Fruit fly (Drosophila melanogaster) whole organism, embryonic: Measurements from ENCODE around the gene CG5641.

ENCODE experiments used
- BEAF-32 ChIP-seq: fragments of 200-800 bp; sonication (Bioruptor generic); optimal IDR thresholded peaks from 3 replicates; lab custom pipeline; 2017; ENCODE audit warnings: missing biosample characterization, missing genetic modification characterization, mild to moderate bottlenecking, moderate library complexity, missing genetic modification reagents
- Bgb ChIP-seq: fragments of 200-800 bp; sonication (Bioruptor generic); IDR thresholded peaks from 2 replicates; pipeline ENCODE4 v1.3.6; 2022; ENCODE audit warnings: missing biosample characterization, missing genetic modification characterization; ENCODE audit not compliant: partially characterized antibody
- C15 ChIP-seq: fragments of 200-800 bp; sonication (Bioruptor generic); IDR thresholded peaks from 3 replicates; pipeline ENCODE4 v1.3.6; 2022; ENCODE audit warnings: missing biosample characterization, missing genetic modification characterization
- CG10543 ChIP-seq: fragments of 200-800 bp; sonication (Bioruptor generic); optimal IDR thresholded peaks from 3 replicates; lab custom pipeline; 2017; ENCODE audit warnings: missing biosample characterization, mild to moderate bottlenecking, missing genetic modification characterization, moderate library complexity
- CG1233 ChIP-seq: fragments of 200-800 bp; sonication (Bioruptor generic); optimal IDR thresholded peaks from 4 replicates; lab custom pipeline; 2018; ENCODE audit warnings: missing biosample characterization, mild to moderate bottlenecking, missing genetic modification characterization
- CG13424 ChIP-seq: fragments of 200-800 bp; sonication (Bioruptor generic); optimal IDR thresholded peaks from 2 replicates; lab custom pipeline; 2019; ENCODE audit warnings: missing biosample characterization, mild to moderate bottlenecking, missing genetic modification characterization, moderate library complexity
- CG15514 ChIP-seq: fragments of 200-800 bp; sonication (Bioruptor generic); optimal IDR thresholded peaks from 3 replicates; lab custom pipeline; 2017; ENCODE audit warnings: missing biosample characterization, missing genetic modification characterization, mild to moderate bottlenecking, moderate library complexity, missing genetic modification reagents
- CG1603 ChIP-seq: fragments of 200-800 bp; sonication (Bioruptor generic); optimal IDR thresholded peaks from 2 replicates; lab custom pipeline; 2019; ENCODE audit warnings: missing biosample characterization, mild to moderate bottlenecking, missing genetic modification characterization, moderate library complexity
- CG17829 ChIP-seq: fragments of 200-800 bp; optimal IDR thresholded peaks from 2 replicates; lab custom pipeline; 2019; ENCODE audit warnings: missing biosample characterization, mild to moderate bottlenecking, missing genetic modification characterization, moderate library complexity
- CG18011 ChIP-seq: fragments of 200-800 bp; sonication (Bioruptor generic); optimal IDR thresholded peaks from 2 replicates; lab custom pipeline; 2017; ENCODE audit warnings: missing biosample characterization, missing genetic modification characterization, mild to moderate bottlenecking, moderate library complexity, missing genotype
- CG2116 ChIP-seq: fragments of 200-800 bp; sonication (Bioruptor generic); optimal IDR thresholded peaks from 3 replicates; lab custom pipeline; 2018; ENCODE audit warnings: missing biosample characterization, mild to moderate bottlenecking, missing genetic modification characterization
- CG30403 ChIP-seq: fragments of 200-800 bp; sonication (Bioruptor generic); optimal IDR thresholded peaks from 3 replicates; lab custom pipeline; 2016; ENCODE audit warnings: missing biosample characterization, missing genetic modification characterization
- CG3281 ChIP-seq: fragments of 200-800 bp; sonication (Bioruptor generic); optimal IDR thresholded peaks from 3 replicates; lab custom pipeline; 2017; ENCODE audit warnings: missing biosample characterization, mild to moderate bottlenecking, missing genetic modification characterization
- CG34376 ChIP-seq: fragments of 200-800 bp; sonication (Bioruptor generic); optimal IDR thresholded peaks from 2 replicates; lab custom pipeline; 2018; ENCODE audit warnings: missing biosample characterization, mild to moderate bottlenecking, missing genetic modification characterization
- CG3847 ChIP-seq: fragments of 200-800 bp; sonication (Bioruptor generic); IDR thresholded peaks from 2 replicates; pipeline ENCODE4 v1.3.6; 2022; ENCODE audit warnings: missing biosample characterization, missing genetic modification characterization
- CG4328 ChIP-seq: fragments of 200-800 bp; sonication (Bioruptor generic); optimal IDR thresholded peaks from 3 replicates; lab custom pipeline; 2017; ENCODE audit warnings: missing biosample characterization, missing genetic modification reagents, missing genetic modification characterization
- CG4854 ChIP-seq: fragments of 200-800 bp; sonication (Bioruptor generic); optimal IDR thresholded peaks from 2 replicates; lab custom pipeline; 2016; ENCODE audit warnings: missing biosample characterization, missing genetic modification characterization, inconsistent platforms
- CG6854 ChIP-seq: fragments of 200-800 bp; sonication (Bioruptor generic); optimal IDR thresholded peaks from 3 replicates; lab custom pipeline; 2017; ENCODE audit warnings: missing biosample characterization, mild to moderate bottlenecking, missing genetic modification characterization
- CG7556 ChIP-seq: fragments of 200-800 bp; sonication (Bioruptor generic); optimal IDR thresholded peaks from 2 replicates; lab custom pipeline; 2017; ENCODE audit warnings: missing biosample characterization, mild to moderate bottlenecking, missing genetic modification characterization
- CG9437 ChIP-seq: fragments of 200-800 bp; sonication (Bioruptor generic); optimal IDR thresholded peaks from 2 replicates; lab custom pipeline; 2018; ENCODE audit warnings: missing biosample characterization, mild to moderate bottlenecking, missing genetic modification characterization
- CTCF ChIP-seq: fragments of 200-800 bp; sonication (Bioruptor generic); optimal IDR thresholded peaks from 2 replicates; lab custom pipeline; 2017; ENCODE audit warnings: missing biosample characterization, mild to moderate bottlenecking, missing genetic modification characterization, moderate library complexity
- GATAe ChIP-seq: fragments of 200-800 bp; sonication (Bioruptor generic); conservative IDR thresholded peaks from 2 replicates; pipeline ENCODE4 v1.3.6; 2022; ENCODE audit warnings: missing biosample characterization, missing genetic modification characterization
- Gug ChIP-seq: fragments of 200-800 bp; sonication (Bioruptor generic); IDR thresholded peaks from 4 replicates; pipeline ENCODE4 v1.3.6; 2022; ENCODE audit warnings: missing biosample characterization, missing genetic modification characterization
- Hsf ChIP-seq: fragments of 200-800 bp; sonication (Bioruptor generic); optimal IDR thresholded peaks from 3 replicates; lab custom pipeline; 2016; ENCODE audit warnings: missing biosample characterization, missing genetic modification characterization
- Mrtf ChIP-seq: fragments of 200-800 bp; sonication (Bioruptor generic); IDR thresholded peaks from 3 replicates; pipeline ENCODE4 v1.3.6; 2022; ENCODE audit warnings: missing biosample characterization, missing genetic modification characterization
- Ptx1 ChIP-seq: fragments of 200-800 bp; sonication (Bioruptor generic); IDR thresholded peaks from 2 replicates; pipeline ENCODE4 v1.3.6; 2022; ENCODE audit warnings: missing biosample characterization, missing genetic modification characterization
- Sin3A ChIP-seq: fragments of >200 bp; optimal IDR thresholded peaks from 2 replicates; lab custom pipeline; 2018
- Spps ChIP-seq: fragments of 200-800 bp; sonication (Bioruptor generic); optimal IDR thresholded peaks from 2 replicates; lab custom pipeline; 2018; ENCODE audit warnings: missing biosample characterization, mild to moderate bottlenecking, missing genetic modification characterization
- Usf ChIP-seq: fragments of 200-800 bp; sonication (Bioruptor generic); optimal IDR thresholded peaks from 2 replicates; lab custom pipeline; 2017; ENCODE audit warnings: missing genotype, missing biosample characterization, missing genetic modification characterization
- YL-1 ChIP-seq: fragments of 200-800 bp; sonication (Bioruptor generic); optimal IDR thresholded peaks from 3 replicates; lab custom pipeline; 2017; ENCODE audit warnings: missing biosample characterization, mild to moderate bottlenecking, missing genetic modification characterization
- amos ChIP-seq: fragments of 200-800 bp; sonication (Bioruptor generic); IDR thresholded peaks from 2 replicates; pipeline ENCODE4 v1.3.6; 2022; ENCODE audit warnings: missing biosample characterization, missing genetic modification characterization; ENCODE audit not compliant: partially characterized antibody
- cg ChIP-seq: fragments of 200-800 bp; sonication (Bioruptor generic); optimal IDR thresholded peaks from 3 replicates; lab custom pipeline; 2019; ENCODE audit warnings: missing biosample characterization, mild to moderate bottlenecking, missing genetic modification characterization, moderate library complexity
- croc ChIP-seq: fragments of 200-800 bp; sonication (Bioruptor generic); conservative IDR thresholded peaks from 3 replicates; pipeline ENCODE4 v1.3.6; 2022; ENCODE audit warnings: missing biosample characterization, missing genetic modification characterization
- ftz-f1 ChIP-seq: fragments of 200-800 bp; sonication (Bioruptor generic); optimal IDR thresholded peaks from 2 replicates; lab custom pipeline; 2016; ENCODE audit warnings: missing biosample characterization, missing genetic modification characterization
- gsb ChIP-seq: fragments of 200-800 bp; sonication (Bioruptor generic); IDR thresholded peaks from 2 replicates; pipeline ENCODE4 v1.3.6; 2022; ENCODE audit warnings: missing biosample characterization, missing genetic modification characterization
- her ChIP-seq: fragments of 200-800 bp; sonication (Bioruptor generic); optimal IDR thresholded peaks from 2 replicates; lab custom pipeline; 2016; ENCODE audit warnings: missing biosample characterization, missing genetic modification characterization
- ind ChIP-seq: fragments of 200-800 bp; sonication (Bioruptor generic); optimal IDR thresholded peaks from 3 replicates; lab custom pipeline; 2016; ENCODE audit warnings: missing biosample characterization, missing genetic modification characterization
- lola ChIP-seq, 3 experiments: fragments of >200 bp in 2 of 3; fragments of 200-800 bp in 1 of 3; sonication (Bioruptor generic) in 1 of 3; optimal IDR thresholded peaks; 2 replicates each; lab custom pipeline; 2017 to 2019; ENCODE audit warnings: missing biosample characterization in 3 of 3, missing genetic modification characterization in 3 of 3, mild to moderate bottlenecking in 1 of 3, moderate library complexity in 1 of 3
- mam ChIP-seq: fragments of 200-800 bp; sonication (Bioruptor generic); optimal IDR thresholded peaks from 3 replicates; lab custom pipeline; 2016; ENCODE audit warnings: missing biosample characterization, missing genetic modification characterization
- mirr ChIP-seq: fragments of 200-800 bp; sonication (Bioruptor generic); optimal IDR thresholded peaks from 3 replicates; lab custom pipeline; 2018; ENCODE audit warnings: missing biosample characterization, mild to moderate bottlenecking, missing genetic modification characterization
- nmo ChIP-seq: fragments of 200-800 bp; sonication (Bioruptor generic); optimal IDR thresholded peaks from 2 replicates; lab custom pipeline; 2018; ENCODE audit warnings: missing biosample characterization, mild to moderate bottlenecking, missing genetic modification characterization, moderate library complexity
- otp ChIP-seq: fragments of 200-800 bp; sonication (Bioruptor generic); IDR thresholded peaks from 3 replicates; pipeline ENCODE4, ENCODE4 v1.3.6; 2022; ENCODE audit warnings: missing biosample characterization, missing genetic modification characterization
- sc ChIP-seq, 3 experiments: fragments of >200 bp in 2 of 3; fragments of 200-800 bp in 1 of 3; sonication (Bioruptor generic) in 1 of 3; optimal IDR thresholded peaks; 2 replicates in 2 of 3; 3 replicates in 1 of 3; lab custom pipeline; 2017; ENCODE audit warnings: mild to moderate bottlenecking in 1 of 3, missing biosample characterization in 1 of 3, missing genetic modification characterization in 1 of 3, missing genetic modification reagents in 1 of 3
- sd ChIP-seq: fragments of 200-800 bp; sonication (Bioruptor generic); optimal IDR thresholded peaks from 3 replicates; lab custom pipeline; 2018; ENCODE audit warnings: missing biosample characterization, mild to moderate bottlenecking, missing genetic modification characterization, moderate library complexity
- sisA ChIP-seq: fragments of 200-800 bp; sonication (Bioruptor generic); IDR thresholded peaks from 2 replicates; pipeline ENCODE4 v1.3.6; 2022; ENCODE audit warnings: missing biosample characterization, missing genetic modification characterization
- ssp ChIP-seq: fragments of 200-800 bp; sonication (Bioruptor generic); IDR thresholded peaks from 2 replicates; pipeline ENCODE4 v1.3.6; 2022; ENCODE audit warnings: missing biosample characterization, missing genetic modification characterization
- tna ChIP-seq: fragments of 200-800 bp; sonication (Bioruptor generic); IDR thresholded peaks from 2 replicates; pipeline ENCODE4 v1.3.6; 2022; ENCODE audit warnings: missing biosample characterization, missing genetic modification characterization; ENCODE audit not compliant: partially characterized antibody
- toy ChIP-seq: fragments of 200-800 bp; sonication (Bioruptor generic); IDR thresholded peaks from 2 replicates; pipeline ENCODE4 v1.3.6; 2022; ENCODE audit warnings: missing biosample characterization, missing genetic modification characterization
- usp ChIP-seq: fragments of >200 bp; optimal IDR thresholded peaks from 2 replicates; lab custom pipeline; 2017; ENCODE audit warnings: missing biosample characterization, missing genetic modification characterization
- zf30C ChIP-seq: fragments of 200-800 bp; sonication (Bioruptor generic); optimal IDR thresholded peaks from 3 replicates; lab custom pipeline; 2018; ENCODE audit warnings: missing biosample characterization, mild to moderate bottlenecking, missing genetic modification characterization
- zfh2 ChIP-seq: fragments of 200-800 bp; sonication (Bioruptor generic); optimal IDR thresholded peaks from 2 replicates; lab custom pipeline; 2016; ENCODE audit warnings: missing biosample characterization, missing genetic modification characterization

The CG5641 gene

DNA sequence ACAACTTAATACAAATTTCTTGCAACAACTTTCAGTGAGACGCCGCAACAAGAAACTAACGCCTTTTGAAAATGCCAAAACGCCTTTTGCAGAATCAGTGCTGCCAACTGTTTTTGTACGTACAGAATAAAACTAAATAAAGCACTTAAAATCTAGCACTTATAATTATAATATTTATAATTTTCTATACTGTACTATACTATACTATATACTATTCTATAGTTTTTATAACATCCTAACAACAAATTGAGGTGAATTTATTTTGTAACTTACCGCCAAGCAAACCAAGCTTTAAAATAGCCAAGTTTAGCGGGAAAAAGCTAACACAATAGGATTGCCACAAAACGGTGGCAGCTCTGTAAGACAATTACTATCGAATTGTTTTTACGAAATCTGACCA is 4.7 kb upstream of the CG5641 start, which contains the start of the genes Aos1 and Srlp (continued):
- TF ChIP-seq ssp (GFP tag; lab: Robert Waterston, UW), result no peak
- peak; percentile 9 for TF ChIP-seq Usf (GFP tag; lab: Kevin White, UChicago)
- peak; percentile 1; the same call in 1 of the 4 replicates for TF ChIP-seq Gug (GFP tag; lab: Robert Waterston, UW)
- no peak for TF ChIP-seq Spps
- TF ChIP-seq GATAe (GFP tag; lab: Robert Waterston, UW), result no peak
- no peak for TF ChIP-seq CG4854 (GFP tag; lab: Kevin White, UChicago)
- peak; percentile 45 for TF ChIP-seq CG1233 (GFP tag; lab: Kevin White, UChicago)
- peak; percentile 59 for TF ChIP-seq CG2116
- peak; percentile 15 for TF ChIP-seq mam (GFP tag; lab: Kevin White, UChicago)
- TF ChIP-seq lola (GFP tag; optimal IDR thresholded peaks at IDR 0.05; lab: Kevin White, UChicago), result peak in 1 of 3 experiments; percentile 56
- TF ChIP-seq CG34376, result peak; percentile 17
- no peak for TF ChIP-seq ftz-f1
- TF ChIP-seq cg (GFP tag; lab: Kevin White, UChicago), result no peak
- TF ChIP-seq YL-1 (GFP tag; lab: Kevin White, UChicago), result peak; percentile 63
- TF ChIP-seq CG1603, result peak; percentile 9
- TF ChIP-seq Hsf (GFP tag; lab: Kevin White, UChicago), result no peak
- TF ChIP-seq CG4328, result peak; percentile 12
- peak; percentile 66 for TF ChIP-seq CG17829 (tag; lab: Kevin White, UChicago)
- TF ChIP-seq CG10543 (GFP tag; lab: Kevin White, UChicago), result peak; percentile 41
- TF ChIP-seq ind (GFP tag; lab: Kevin White, UChicago), result peak; percentile 56
- no peak for TF ChIP-seq her
- TF ChIP-seq CG3847 (GFP tag; lab: Robert Waterston, UW), result peak; percentile 55; the same call in 1 of the 2 replicates
- peak; percentile 18 for TF ChIP-seq zfh2 (GFP tag; lab: Kevin White, UChicago)
- peak; percentile 61 for TF ChIP-seq BEAF-32 (GFP tag; lab: Kevin White, UChicago)
- TF ChIP-seq toy (GFP tag; lab: Robert Waterston, UW), result no peak
- TF ChIP-seq CG7556 (GFP tag; lab: Kevin White, UChicago), result peak; percentile 40
- no peak for TF ChIP-seq sisA (GFP tag; lab: Robert Waterston, UW)
- peak; percentile 73 for TF ChIP-seq CG13424 (tag; lab: Kevin White, UChicago)
- TF ChIP-seq CG18011 (GFP tag; lab: Kevin White, UChicago), result peak; percentile 11
- TF ChIP-seq nmo (GFP tag; lab: Kevin White, UChicago), result peak; percentile 77
- TF ChIP-seq sc (optimal IDR thresholded peaks at IDR 0.05; lab: Kevin White, UChicago), result no peak
- TF ChIP-seq sc (GFP tag; optimal IDR thresholded peaks at IDR 0.05; lab: Kevin White, UChicago), result peak; percentile 1
- peak; percentile 12; the same call in 1 of the 2 replicates for TF ChIP-seq amos (GFP tag; lab: Robert Waterston, UW)
- TF ChIP-seq croc, result no peak
- peak; percentile 58 for TF ChIP-seq sd (tag; lab: Kevin White, UChicago)
- no peak for TF ChIP-seq C15 (GFP tag; lab: Robert Waterston, UW)
- TF ChIP-seq Bgb (GFP tag; lab: Robert Waterston, UW), result no peak
- no peak for TF ChIP-seq zf30C (GFP tag; lab: Kevin White, UChicago)
- TF ChIP-seq CTCF (GFP tag; lab: Kevin White, UChicago), result peak; percentile 40
- TF ChIP-seq CG6854, result no peak
- no peak for TF ChIP-seq Mrtf (GFP tag; lab: Robert Waterston, UW)
- peak; percentile 51 for TF ChIP-seq CG9437 (GFP tag; lab: Kevin White, UChicago)
- no peak for TF ChIP-seq tna (GFP tag; lab: Robert Waterston, UW)
- no peak for TF ChIP-seq usp (GFP tag; lab: Kevin White, UChicago)
- TF ChIP-seq mirr (GFP tag; lab: Kevin White, UChicago), result no peak
- TF ChIP-seq Ptx1 (GFP tag; lab: Robert Waterston, UW), result peak; percentile 46
- TF ChIP-seq CG30403, result peak; percentile 73
- peak; percentile 50 for TF ChIP-seq CG3281 (GFP tag; lab: Kevin White, UChicago)
- peak; percentile 44 for TF ChIP-seq Sin3A (lab: Kevin White, UChicago)
- peak; percentile 58 for TF ChIP-seq CG15514 (GFP tag; lab: Kevin White, UChicago)
- TF ChIP-seq gsb, result no peak
- TF ChIP-seq otp (GFP tag; lab: Robert Waterston, UW), result no peak
